Fruit fly (Drosophila melanogaster) whole organism, embryonic: Measurements from ENCODE around the gene CG7724.

ENCODE experiments used
- Atf6 ChIP-seq: fragments of 200-800 bp; sonication (Bioruptor generic); IDR thresholded peaks from 2 replicates; pipeline ENCODE4 v1.3.6; 2022; ENCODE audit warnings: missing biosample characterization, missing genetic modification characterization
- BEAF-32 ChIP-seq: fragments of 200-800 bp; sonication (Bioruptor generic); optimal IDR thresholded peaks from 3 replicates; lab custom pipeline; 2017; ENCODE audit warnings: missing biosample characterization, missing genetic modification characterization, mild to moderate bottlenecking, moderate library complexity, missing genetic modification reagents
- CG10565 ChIP-seq: fragments of 200-800 bp; sonication (Bioruptor generic); optimal IDR thresholded peaks from 3 replicates; lab custom pipeline; 2016; ENCODE audit warnings: missing biosample characterization, mild to moderate bottlenecking, missing genetic modification characterization
- CG11085 ChIP-seq: fragments of 200-800 bp; sonication (Bioruptor generic); IDR thresholded peaks from 2 replicates; pipeline ENCODE4 v1.3.6; 2022; ENCODE audit warnings: missing biosample characterization, missing genetic modification characterization
- CG13287 ChIP-seq: fragments of 200-800 bp; sonication (Bioruptor generic); IDR thresholded peaks from 2 replicates; pipeline ENCODE4 v1.3.6; 2022; ENCODE audit warnings: missing biosample characterization, missing genetic modification characterization; ENCODE audit not compliant: partially characterized antibody
- CG13775 ChIP-seq: fragments of 200-800 bp; sonication (Bioruptor generic); optimal IDR thresholded peaks from 3 replicates; lab custom pipeline; 2017; ENCODE audit warnings: missing biosample characterization, mild to moderate bottlenecking, missing genetic modification characterization
- CG14860 ChIP-seq: fragments of 200-800 bp; sonication (Bioruptor generic); IDR thresholded peaks from 3 replicates; pipeline ENCODE4 v1.3.6; 2022; ENCODE audit warnings: missing biosample characterization, missing genetic modification characterization; ENCODE audit not compliant: partially characterized antibody
- CG1602 ChIP-seq: fragments of 200-800 bp; sonication (Bioruptor generic); optimal IDR thresholded peaks from 3 replicates; lab custom pipeline; 2016; ENCODE audit warnings: missing biosample characterization, missing genetic modification characterization
- CG1603 ChIP-seq: fragments of 200-800 bp; sonication (Bioruptor generic); optimal IDR thresholded peaks from 2 replicates; lab custom pipeline; 2019; ENCODE audit warnings: missing biosample characterization, mild to moderate bottlenecking, missing genetic modification characterization, moderate library complexity
- CG16813 ChIP-seq: fragments of 200-800 bp; sonication (Bioruptor generic); IDR thresholded peaks from 3 replicates; pipeline ENCODE4 v1.3.6; 2022; ENCODE audit warnings: missing biosample characterization, missing genetic modification characterization; ENCODE audit not compliant: partially characterized antibody
- CG17385 ChIP-seq: fragments of 200-800 bp; sonication (Bioruptor generic); optimal IDR thresholded peaks from 3 replicates; lab custom pipeline; 2018; ENCODE audit warnings: missing biosample characterization, mild to moderate bottlenecking, missing genetic modification characterization
- CG2875 ChIP-seq: fragments of 200-800 bp; sonication (Bioruptor generic); optimal IDR thresholded peaks from 2 replicates; lab custom pipeline; 2017; ENCODE audit warnings: missing biosample characterization, mild to moderate bottlenecking, missing genetic modification characterization, missing genetic modification reagents
- CG2889 ChIP-seq: fragments of 200-800 bp; sonication (Bioruptor generic); IDR thresholded peaks from 3 replicates; pipeline ENCODE4 v1.3.6; 2022; ENCODE audit warnings: missing biosample characterization, missing genetic modification characterization
- CG30020 ChIP-seq: fragments of 200-800 bp; optimal IDR thresholded peaks from 2 replicates; lab custom pipeline; 2019; ENCODE audit warnings: missing biosample characterization, mild to moderate bottlenecking, missing genetic modification characterization, moderate library complexity
- CG32532 ChIP-seq: fragments of 200-800 bp; sonication (Bioruptor generic); IDR thresholded peaks from 2 replicates; pipeline ENCODE4 v1.3.6; 2022; ENCODE audit warnings: missing biosample characterization, missing genetic modification characterization
- CG42726 ChIP-seq: fragments of 200-800 bp; sonication (Bioruptor generic); IDR thresholded peaks from 2 replicates; pipeline ENCODE4 v1.3.6; 2022; ENCODE audit warnings: missing biosample characterization, missing genetic modification characterization; ENCODE audit not compliant: partially characterized antibody
- CG8089 ChIP-seq: fragments of 200-800 bp; sonication (Bioruptor generic); optimal IDR thresholded peaks from 3 replicates; lab custom pipeline; 2016; ENCODE audit warnings: missing biosample characterization, missing genetic modification characterization
- CG9215 ChIP-seq: fragments of 200-800 bp; sonication (Bioruptor generic); IDR thresholded peaks from 2 replicates; pipeline ENCODE4 v1.3.6; 2022; ENCODE audit warnings: missing biosample characterization, missing genetic modification characterization
- CHES-1-like ChIP-seq: fragments of 200-800 bp; sonication (Bioruptor generic); optimal IDR thresholded peaks from 2 replicates; lab custom pipeline; 2016; ENCODE audit warnings: missing biosample characterization, missing genetic modification characterization
- Dll ChIP-seq: fragments of 200-800 bp; sonication (Bioruptor generic); IDR thresholded peaks from 4 replicates; pipeline ENCODE4 v1.3.6; 2022; ENCODE audit warnings: missing biosample characterization, missing genetic modification characterization; ENCODE audit not compliant: partially characterized antibody
- Ets97D ChIP-seq: fragments of 200-800 bp; sonication (Bioruptor generic); optimal IDR thresholded peaks from 3 replicates; lab custom pipeline; 2016; ENCODE audit warnings: missing biosample characterization, missing genetic modification characterization
- Fer2 ChIP-seq: fragments of 200-800 bp; sonication (Bioruptor generic); optimal IDR thresholded peaks from 2 replicates; lab custom pipeline; 2018; ENCODE audit warnings: missing biosample characterization, mild to moderate bottlenecking, missing genetic modification characterization, moderate library complexity
- Hr78 ChIP-seq, 2 experiments: fragments of 200-800 bp in 1 of 2; fragments of >200 bp in 1 of 2; sonication (Bioruptor generic) in 1 of 2; optimal IDR thresholded peaks; 2 replicates each; lab custom pipeline; 2017 to 2019; ENCODE audit warnings: missing biosample characterization in 2 of 2, missing genetic modification characterization in 2 of 2, mild to moderate bottlenecking in 1 of 2, moderate library complexity in 1 of 2
- MBD-R2 ChIP-seq: fragments of 200-800 bp; sonication (Bioruptor generic); IDR thresholded peaks from 2 replicates; pipeline ENCODE4 v1.3.6; 2022; ENCODE audit warnings: missing biosample characterization, missing genetic modification characterization
- NFAT ChIP-seq: fragments of 200-800 bp; sonication (Bioruptor generic); IDR thresholded peaks from 2 replicates; pipeline ENCODE4 v1.3.6; 2022; ENCODE audit warnings: missing biosample characterization, missing genetic modification characterization
- Scr ChIP-seq: fragments of 200-800 bp; sonication (Bioruptor generic); IDR thresholded peaks from 2 replicates; pipeline ENCODE4 v1.3.6; 2022; ENCODE audit warnings: missing biosample characterization, missing genetic modification characterization; ENCODE audit not compliant: partially characterized antibody
- Sin3A ChIP-seq: fragments of >200 bp; optimal IDR thresholded peaks from 2 replicates; lab custom pipeline; 2018
- Stat92E ChIP-seq, 3 experiments: fragments of >200 bp in 2 of 3; fragments of 200-800 bp in 1 of 3; sonication (Bioruptor generic) in 1 of 3; optimal IDR thresholded peaks; 2 replicates each; lab custom pipeline; 2017 to 2019; ENCODE audit warnings: missing biosample characterization in 3 of 3, missing genetic modification characterization in 3 of 3, mild to moderate bottlenecking in 1 of 3, moderate library complexity in 1 of 3
- cas ChIP-seq: fragments of 200-800 bp; sonication (Bioruptor generic); IDR thresholded peaks from 2 replicates; pipeline ENCODE4 v1.3.6; 2022; ENCODE audit warnings: missing biosample characterization, missing genetic modification characterization
- dm ChIP-seq: fragments of 200-800 bp; sonication (Bioruptor generic); optimal IDR thresholded peaks from 3 replicates; lab custom pipeline; 2016; ENCODE audit warnings: missing biosample characterization, missing genetic modification characterization
- dpn ChIP-seq, 2 experiments: fragments of 200-800 bp; sonication (Bioruptor generic); optimal IDR thresholded peaks; 3 replicates each; lab custom pipeline; 2016; ENCODE audit warnings: missing biosample characterization in 2 of 2, missing genetic modification characterization in 2 of 2
- emc ChIP-seq: fragments of 200-800 bp; sonication (Bioruptor generic); optimal IDR thresholded peaks from 2 replicates; lab custom pipeline; 2016; ENCODE audit warnings: missing biosample characterization, missing genetic modification characterization
- fu2 ChIP-seq: fragments of 200-800 bp; sonication (Bioruptor generic); optimal IDR thresholded peaks from 2 replicates; lab custom pipeline; 2016; ENCODE audit warnings: missing biosample characterization, missing genetic modification characterization
- gcm2 ChIP-seq: fragments of 200-800 bp; sonication (Bioruptor generic); optimal IDR thresholded peaks from 2 replicates; lab custom pipeline; 2016; ENCODE audit warnings: missing biosample characterization, missing genetic modification characterization
- gfzf ChIP-seq: fragments of 200-800 bp; sonication (Bioruptor generic); optimal IDR thresholded peaks from 2 replicates; lab custom pipeline; 2016; ENCODE audit warnings: missing biosample characterization, mild to moderate bottlenecking, missing genetic modification characterization, moderate library complexity
- gsb ChIP-seq: fragments of 200-800 bp; sonication (Bioruptor generic); IDR thresholded peaks from 2 replicates; pipeline ENCODE4 v1.3.6; 2022; ENCODE audit warnings: missing biosample characterization, missing genetic modification characterization
- jigr1 ChIP-seq: fragments of 200-800 bp; sonication (Bioruptor generic); IDR thresholded peaks from 3 replicates; pipeline ENCODE4 v1.3.6; 2022; ENCODE audit warnings: missing biosample characterization, missing genetic modification characterization
- klu ChIP-seq: fragments of 200-800 bp; sonication (Bioruptor generic); IDR thresholded peaks from 2 replicates; pipeline ENCODE4 v1.3.6; 2022; ENCODE audit warnings: missing biosample characterization, missing genetic modification characterization
- lola ChIP-seq, 3 experiments: fragments of >200 bp in 2 of 3; fragments of 200-800 bp in 1 of 3; sonication (Bioruptor generic) in 1 of 3; optimal IDR thresholded peaks; 2 replicates each; lab custom pipeline; 2017 to 2019; ENCODE audit warnings: missing biosample characterization in 3 of 3, missing genetic modification characterization in 3 of 3, mild to moderate bottlenecking in 1 of 3, moderate library complexity in 1 of 3
- maf-S ChIP-seq: fragments of 200-800 bp; sonication (Bioruptor generic); optimal IDR thresholded peaks from 2 replicates; lab custom pipeline; 2016; ENCODE audit warnings: missing biosample characterization, missing genetic modification characterization
- nau ChIP-seq: fragments of 200-800 bp; sonication (Bioruptor generic); optimal IDR thresholded peaks from 3 replicates; lab custom pipeline; 2017; ENCODE audit warnings: missing biosample characterization, mild to moderate bottlenecking, missing genetic modification characterization, missing genetic modification reagents
- row ChIP-seq: fragments of 200-800 bp; sonication (Bioruptor generic); IDR thresholded peaks from 3 replicates; pipeline ENCODE4 v1.3.6; 2022; ENCODE audit warnings: missing biosample characterization, missing genetic modification characterization
- stwl ChIP-seq: fragments of 200-800 bp; sonication (Bioruptor generic); optimal IDR thresholded peaks from 3 replicates; lab custom pipeline; 2018; ENCODE audit warnings: missing biosample characterization, mild to moderate bottlenecking, missing genetic modification characterization, moderate library complexity
- trem ChIP-seq: fragments of 200-800 bp; optimal IDR thresholded peaks from 3 replicates; lab custom pipeline; 2019; ENCODE audit warnings: missing biosample characterization, mild to moderate bottlenecking, missing genetic modification characterization, moderate library complexity
- tup ChIP-seq: fragments of 200-800 bp; sonication (Bioruptor generic); optimal IDR thresholded peaks from 2 replicates; lab custom pipeline; 2016; ENCODE audit warnings: missing biosample characterization, mild to moderate bottlenecking, missing genetic modification characterization, moderate library complexity
- vfl ChIP-seq: fragments of 200-800 bp; sonication (Bioruptor generic); optimal IDR thresholded peaks from 2 replicates; lab custom pipeline; 2016; ENCODE audit warnings: missing biosample characterization, missing genetic modification characterization
- zen2 ChIP-seq: fragments of 200-800 bp; sonication (Bioruptor generic); IDR thresholded peaks from 3 replicates; pipeline ENCODE4 v1.3.6; 2022; ENCODE audit warnings: missing biosample characterization, missing genetic modification characterization; ENCODE audit not compliant: partially characterized antibody
- zfh2 ChIP-seq: fragments of 200-800 bp; sonication (Bioruptor generic); optimal IDR thresholded peaks from 2 replicates; lab custom pipeline; 2016; ENCODE audit warnings: missing biosample characterization, missing genetic modification characterization

Gene CG7724

DNA sequence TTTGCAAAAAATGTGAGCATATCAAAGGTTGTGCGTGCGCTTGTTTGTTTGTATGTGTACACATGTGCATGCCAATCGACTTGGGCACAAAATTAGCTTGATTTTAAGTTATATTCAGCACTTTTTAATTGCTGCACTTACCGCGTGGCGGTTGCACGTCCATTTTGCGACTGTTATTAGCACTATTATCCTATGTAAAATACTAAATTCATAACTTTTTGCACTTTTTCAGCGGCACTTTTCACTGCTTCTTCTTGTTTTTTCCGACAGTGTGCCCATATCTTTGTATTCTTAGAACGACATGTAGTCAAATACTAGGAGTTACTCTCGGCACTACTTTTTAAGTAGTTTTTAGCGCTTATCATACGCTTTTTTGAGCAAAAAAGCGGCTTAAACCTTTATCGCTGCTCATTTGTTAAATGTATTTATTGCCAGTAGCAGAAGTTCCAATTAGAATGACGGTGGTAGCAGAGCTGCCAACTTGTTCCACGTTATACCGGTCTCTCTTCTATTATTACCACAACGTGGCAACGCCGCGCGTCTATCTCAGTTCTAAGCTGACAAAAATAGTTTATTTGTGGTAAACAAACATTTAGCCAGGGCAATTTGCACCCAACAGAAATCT lies 13.0 kb upstream of the CG7724 start, which contains the start of the genes scaf6 and Papst2 (continued):
- no peak for TF ChIP-seq CG42726 (GFP tag; lab: Robert Waterston, UW)
- TF ChIP-seq Dll (GFP tag; lab: Robert Waterston, UW), result peak; percentile 53; the same call in 2 of the 4 replicates
- TF ChIP-seq stwl (tag; lab: Kevin White, UChicago), result peak; percentile 83
- TF ChIP-seq nau, result no peak
- peak; percentile 78 for TF ChIP-seq Ets97D (GFP tag; lab: Kevin White, UChicago)
- peak; percentile 70 for TF ChIP-seq CHES-1-like (GFP tag; lab: Kevin White, UChicago)
- TF ChIP-seq dm (GFP tag; lab: Kevin White, UChicago), result peak; percentile 75
- peak; percentile 77 for TF ChIP-seq MBD-R2 (GFP tag; lab: Robert Waterston, UW)
- TF ChIP-seq gfzf, result peak; percentile 88
- no peak for TF ChIP-seq CG8089 (GFP tag; lab: Kevin White, UChicago)
- TF ChIP-seq CG32532 (GFP tag; lab: Robert Waterston, UW), result peak; percentile 8; the same call in 1 of the 2 replicates
- TF ChIP-seq CG2875 (GFP tag; lab: Kevin White, UChicago), result no peak
- peak; percentile 97 for TF ChIP-seq CG17385 (GFP tag; lab: Kevin White, UChicago)
- no peak for TF ChIP-seq Hr78 (GFP tag; optimal IDR thresholded peaks at IDR 0.05; lab: Kevin White, UChicago)
- peak; percentile 0 for TF ChIP-seq zfh2 (GFP tag; lab: Kevin White, UChicago)
- TF ChIP-seq NFAT (GFP tag; lab: Robert Waterston, UW), result no peak
- TF ChIP-seq dpn (GFP tag; optimal IDR thresholded peaks at IDR 0.05; lab: Kevin White, UChicago), result peak in 1 of 2 experiments; percentile 6
- TF ChIP-seq CG13287 (GFP tag; lab: Robert Waterston, UW), result peak; percentile 55; the same call in 1 of the 2 replicates
- no peak for TF ChIP-seq emc
- TF ChIP-seq fu2 (GFP tag; lab: Kevin White, UChicago), result peak; percentile 11
- TF ChIP-seq gcm2, result no peak
- TF ChIP-seq CG9215 (GFP tag; lab: Robert Waterston, UW), result no peak
- TF ChIP-seq CG14860 (GFP tag; lab: Robert Waterston, UW), result 0 out of 3 replicates have a peak, but pooled peaks have one; percentile 32
- TF ChIP-seq Stat92E (GFP tag; optimal IDR thresholded peaks at IDR 0.05; lab: Kevin White, UChicago), result peak in 1 of 3 experiments; percentile 35
- TF ChIP-seq Fer2 (tag; lab: Kevin White, UChicago), result no peak
- peak; percentile 41 for TF ChIP-seq row (GFP tag; lab: Robert Waterston, UW)
- no peak for TF ChIP-seq CG10565 (GFP tag; lab: Kevin White, UChicago)
- TF ChIP-seq CG2889 (GFP tag; lab: Robert Waterston, UW), result no peak
- TF ChIP-seq maf-S (GFP tag; lab: Kevin White, UChicago), result no peak
- TF ChIP-seq zen2, result no peak
- no peak for TF ChIP-seq vfl (GFP tag; lab: Kevin White, UChicago)
- peak; percentile 93 for TF ChIP-seq Sin3A (lab: Kevin White, UChicago)
- TF ChIP-seq CG16813 (GFP tag; lab: Robert Waterston, UW), result peak; percentile 26; the same call in 1 of the 3 replicates
- TF ChIP-seq klu, result no peak
- 0 out of 2 replicates have a peak, but pooled peaks have one; percentile 20 for TF ChIP-seq gsb
- no peak for TF ChIP-seq tup
- peak in 1 of 3 experiments; percentile 8 for TF ChIP-seq lola (GFP tag; optimal IDR thresholded peaks at IDR 0.05; lab: Kevin White, UChicago)
- peak; percentile 48 for TF ChIP-seq CG30020 (tag; lab: Kevin White, UChicago)
- no peak for TF ChIP-seq CG1602 (GFP tag; lab: Kevin White, UChicago)
- TF ChIP-seq CG13775 (GFP tag; lab: Kevin White, UChicago), result peak; percentile 19
- peak; percentile 58 for TF ChIP-seq Scr (GFP tag; lab: Robert Waterston, UW)
- TF ChIP-seq BEAF-32 (GFP tag; lab: Kevin White, UChicago), result peak; percentile 53
- TF ChIP-seq Atf6, result no peak
- peak; percentile 60 for TF ChIP-seq CG1603 (tag; lab: Kevin White, UChicago)
- TF ChIP-seq cas (GFP tag; lab: Robert Waterston, UW), result no peak
- TF ChIP-seq CG11085 (GFP tag; lab: Robert Waterston, UW), result no peak
- peak; percentile 99 for TF ChIP-seq trem
- TF ChIP-seq jigr1 (GFP tag; lab: Robert Waterston, UW), result no peak
